Worm (Caenorhabditis elegans): Measurements from ENCODE around the gene nlp-1.

The nlp-1 gene

DNA sequence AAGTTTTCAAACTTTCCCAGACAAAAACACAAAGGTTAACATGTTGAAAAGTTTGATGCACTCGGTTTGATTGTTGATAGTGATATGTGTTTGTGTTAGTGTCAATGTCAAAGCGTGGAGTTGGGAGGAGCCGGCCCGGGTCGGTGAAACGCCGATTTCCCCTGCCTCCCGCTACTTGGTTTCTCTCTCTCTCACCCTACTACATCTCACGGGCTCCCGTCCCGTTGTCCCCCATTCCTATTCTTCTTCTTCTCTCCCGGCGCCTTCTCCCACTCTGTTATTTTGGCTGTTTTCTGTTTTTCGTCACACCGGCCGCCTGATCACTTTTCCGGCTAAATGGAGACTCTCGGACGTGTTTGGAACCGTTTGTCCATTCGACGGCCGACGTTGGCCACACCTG is 21.1 kb upstream of the nlp-1 start:
- peak; percentile 68 for TF ChIP-seq rnt-1 (tag; optimal IDR thresholded peaks at IDR 0.05)
- peak; percentile 61 for TF ChIP-seq nhr-71 (tag; optimal IDR thresholded peaks at IDR 0.05)
- peak; percentile 31 for TF ChIP-seq dsc-1 (tag; optimal IDR thresholded peaks at IDR 0.05)
- TF ChIP-seq snu-23 (GFP tag; optimal IDR thresholded peaks at IDR 0.05): peak; percentile 17
- no peak for TF ChIP-seq nhr-47 (tag; optimal IDR thresholded peaks at IDR 0.05)
- TF ChIP-seq lin-14 (GFP tag; optimal IDR thresholded peaks at IDR 0.05): peak; percentile 37
- TF ChIP-seq dpl-1 (GFP tag; optimal IDR thresholded peaks at IDR 0.05): no peak

DNA sequence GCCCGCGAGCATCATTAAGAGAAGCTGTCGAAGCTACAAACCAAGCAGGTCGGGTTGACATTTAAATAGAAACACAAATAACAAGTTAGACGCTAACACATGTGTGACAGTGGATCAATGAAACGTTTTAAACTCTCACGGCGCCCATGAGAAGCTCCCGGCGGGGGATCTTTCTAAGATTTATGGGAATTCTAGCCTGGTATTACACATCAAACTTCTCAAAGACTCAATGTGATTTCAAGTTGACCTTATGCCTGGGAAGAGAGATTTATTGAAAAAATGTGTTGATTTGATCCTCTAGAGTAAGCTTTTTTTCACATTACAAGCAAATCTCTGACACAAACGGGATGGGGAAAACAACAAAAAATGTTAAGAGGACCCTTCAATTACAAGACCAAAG is 17.6 kb upstream of the nlp-1 start:
- no peak for TF ChIP-seq nhr-11 (tag; optimal IDR thresholded peaks at IDR 0.05)
- TF ChIP-seq alr-1 (tag; optimal IDR thresholded peaks at IDR 0.05; ENCODE audit: borderline replicate concordance): no peak
- TF ChIP-seq C16A3.4 (tag; optimal IDR thresholded peaks at IDR 0.05): no peak
- peak; percentile 4 for TF ChIP-seq snu-23 (GFP tag; optimal IDR thresholded peaks at IDR 0.05)
- no peak for TF ChIP-seq swsn-7 (tag; optimal IDR thresholded peaks at IDR 0.05)
- peak; percentile 33 for TF ChIP-seq lin-14 (GFP tag; optimal IDR thresholded peaks at IDR 0.05)
- TF ChIP-seq efl-1 (optimal IDR thresholded peaks at IDR 0.05): no peak
- TF ChIP-seq efl-1 (GFP tag; optimal IDR thresholded peaks at IDR 0.05 in 1 of 2): peak in 1 of 2 experiments; percentile 70
- TF ChIP-seq fkh-4 (tag; optimal IDR thresholded peaks at IDR 0.05; ENCODE audit: borderline replicate concordance): peak; percentile 80
- peak; percentile 50 for TF ChIP-seq nhr-71 (tag; optimal IDR thresholded peaks at IDR 0.05)
- TF ChIP-seq egl-13 (tag; optimal IDR thresholded peaks at IDR 0.05): no peak
- no peak for TF ChIP-seq unc-130 (tag; optimal IDR thresholded peaks at IDR 0.05)
- no peak for TF ChIP-seq ama-1 (optimal IDR thresholded peaks at IDR 0.05)
- no peak for TF ChIP-seq nhr-19 (GFP tag; conservative IDR thresholded peaks at IDR 0.05)
- TF ChIP-seq dsc-1 (tag; optimal IDR thresholded peaks at IDR 0.05): peak; percentile 94
- TF ChIP-seq rnt-1 (tag; optimal IDR thresholded peaks at IDR 0.05): peak; percentile 32

DNA sequence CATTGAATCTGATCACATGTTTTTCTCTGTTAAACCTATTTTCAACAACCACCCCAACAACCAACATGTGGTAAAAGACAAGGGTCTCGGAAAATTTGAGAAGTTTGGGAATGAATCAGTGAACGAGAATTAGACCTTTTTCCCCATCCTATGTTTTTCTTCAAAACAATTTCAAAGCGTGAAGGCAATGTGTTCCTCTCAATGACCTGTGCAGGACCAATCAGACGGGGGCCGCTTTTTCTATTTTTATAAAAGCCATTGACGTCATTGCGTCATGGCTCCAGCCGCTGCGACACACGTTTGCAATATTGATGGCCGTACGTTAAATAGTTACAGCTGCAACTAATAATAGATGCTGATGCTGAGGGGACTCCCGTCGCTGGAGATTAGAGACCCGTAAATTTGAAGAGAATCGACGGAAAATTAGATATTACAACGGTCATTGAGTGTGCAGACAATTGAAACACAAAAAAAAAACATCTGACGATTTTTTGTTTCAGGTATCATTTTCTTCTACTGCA is 15.7 kb upstream of the nlp-1 start:
- TF ChIP-seq dsc-1 (tag; optimal IDR thresholded peaks at IDR 0.05) (peak; percentile 99), nhr-85 (tag) (peak; percentile 34), skn-1 (tag; optimal IDR thresholded peaks at IDR 0.05) (no peak), zip-4 (GFP tag; optimal IDR thresholded peaks at IDR 0.05) (no peak), zag-1 (tag; optimal IDR thresholded peaks at IDR 0.05) (no peak), sup-37 (GFP tag; optimal IDR thresholded peaks at IDR 0.05) (no peak), nhr-12 (tag; optimal IDR thresholded peaks at IDR 0.05) (no peak), blmp-1 (tag; optimal IDR thresholded peaks at IDR 0.05) (no peak), swsn-7 (tag; optimal IDR thresholded peaks at IDR 0.05) (no peak), xbp-1 (tag; optimal IDR thresholded peaks at IDR 0.05) (no peak), fos-1 (tag; optimal IDR thresholded peaks at IDR 0.05) (no peak), sox-4 (tag; optimal IDR thresholded peaks at IDR 0.05) (no peak), efl-3 (GFP tag; optimal IDR thresholded peaks at IDR 0.05) (no peak), vab-15 (tag; optimal IDR thresholded peaks at IDR 0.05) (no peak), lin-13 (GFP tag; optimal IDR thresholded peaks at IDR 0.05) (no peak), nhr-71 (tag; optimal IDR thresholded peaks at IDR 0.05) (peak; percentile 59), pqm-1 (tag; optimal IDR thresholded peaks at IDR 0.05) (no peak), unc-62 (GFP tag; optimal IDR thresholded peaks at IDR 0.05) (no peak), lir-3 (tag; optimal IDR thresholded peaks at IDR 0.05; ENCODE audit: poor library complexity) (no peak), Y116A8C.19 (tag; optimal IDR thresholded peaks at IDR 0.05; ENCODE audit: borderline replicate concordance) (no peak), fkh-4 (tag; optimal IDR thresholded peaks at IDR 0.05; ENCODE audit: borderline replicate concordance) (peak; percentile 95), mab-9 (GFP tag; IDR thresholded peaks at IDR 0.05) (no peak), pax-3 (tag; optimal IDR thresholded peaks at IDR 0.05) (no peak), ceh-90 (tag; optimal IDR thresholded peaks at IDR 0.05) (no peak), jun-1 (tag; optimal IDR thresholded peaks at IDR 0.05) (no peak), unc-86 (tag; optimal IDR thresholded peaks at IDR 0.05) (no peak), nhr-19 (GFP tag; conservative IDR thresholded peaks at IDR 0.05) (no peak), nhr-47 (tag; optimal IDR thresholded peaks at IDR 0.05) (no peak), rnt-1 (tag; optimal IDR thresholded peaks at IDR 0.05) (peak; percentile 30), hlh-4 (tag; optimal IDR thresholded peaks at IDR 0.05) (no peak), hpl-2 (GFP tag; optimal IDR thresholded peaks at IDR 0.05) (no peak), elt-2 (tag; optimal IDR thresholded peaks at IDR 0.05) (no peak), nhr-84 (tag; optimal IDR thresholded peaks at IDR 0.05) (no peak), irx-1 (tag; optimal IDR thresholded peaks at IDR 0.05) (no peak), nhr-237 (tag; optimal IDR thresholded peaks at IDR 0.05) (no peak), ama-1 (optimal IDR thresholded peaks at IDR 0.05) (no peak), snu-23 (GFP tag; optimal IDR thresholded peaks at IDR 0.05) (no peak), lin-14 (GFP tag; optimal IDR thresholded peaks at IDR 0.05) (peak; percentile 40), mef-2 (tag; optimal IDR thresholded peaks at IDR 0.05) (no peak), nhr-11 (tag; optimal IDR thresholded peaks at IDR 0.05) (no peak), lsy-2 (tag; optimal IDR thresholded peaks at IDR 0.05) (no peak)
